Worm (Caenorhabditis elegans): ENCODE measurements around the gene C09G12.17.

Gene C09G12.17

DNA sequence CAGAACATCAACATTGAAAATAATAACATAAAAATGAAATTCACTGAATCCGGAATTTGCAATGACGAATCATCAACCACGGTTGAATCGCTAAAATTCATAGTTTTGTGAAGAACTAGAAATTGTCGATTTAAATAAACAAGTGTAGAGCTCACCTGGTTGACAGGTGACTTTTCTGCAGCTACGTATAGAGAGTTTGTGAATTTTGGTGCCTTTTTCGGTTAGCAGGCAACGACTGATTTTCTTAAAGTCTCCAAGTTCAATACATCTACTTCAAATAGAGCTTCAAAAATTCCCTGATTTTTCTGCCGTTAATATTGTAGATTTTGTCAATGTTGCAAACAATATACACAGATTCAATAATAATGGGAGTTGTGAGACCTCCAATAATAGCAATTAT, 19.1 kb downstream of the C09G12.17 start, which contains the start of gene srz-69:
srz-69 (minus strand) TSS at position 101 of the 400 bp plus-strand sequence.
- TF ChIP-seq ztf-11 (tag; optimal IDR thresholded peaks at IDR 0.05) (no peak), ces-1 (GFP tag; optimal IDR thresholded peaks at IDR 0.05) (no peak)

DNA sequence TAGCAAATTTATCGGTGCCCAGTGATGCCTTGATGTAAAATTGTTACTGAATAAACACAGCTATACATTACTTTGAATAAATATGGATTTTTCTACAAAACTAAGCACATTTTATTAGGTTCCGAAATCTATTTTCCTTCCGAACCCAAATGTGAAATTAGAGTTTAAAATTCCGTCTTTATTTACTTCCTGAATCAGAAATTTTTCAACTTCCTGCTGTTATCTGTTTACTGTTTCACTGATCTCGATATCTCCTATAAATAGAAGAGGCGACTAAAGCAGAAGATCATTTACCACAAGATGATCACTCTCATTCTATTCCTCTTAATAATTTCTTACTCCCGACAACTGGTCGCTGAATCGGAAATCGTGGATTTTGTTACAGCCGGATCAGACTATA, 26.5 kb downstream of the C09G12.17 start, which contains the start of gene F58E2.2:
F58E2.2 (plus strand) TSS at position 301 of the 400 bp plus-strand sequence.
- TF ChIP-seq ham-2 (GFP tag; optimal IDR thresholded peaks at IDR 0.05) (no peak), flh-1 (GFP tag; optimal IDR thresholded peaks at IDR 0.05) (no peak), snpc-4 (tag; optimal IDR thresholded peaks at IDR 0.05) (no peak), nhr-28 (tag; optimal IDR thresholded peaks at IDR 0.05) (no peak), nhr-12 (tag; optimal IDR thresholded peaks at IDR 0.05) (no peak), ceh-83 (GFP tag; optimal IDR thresholded peaks at IDR 0.05) (no peak), cnd-1 (tag; optimal IDR thresholded peaks at IDR 0.05) (no peak)

DNA sequence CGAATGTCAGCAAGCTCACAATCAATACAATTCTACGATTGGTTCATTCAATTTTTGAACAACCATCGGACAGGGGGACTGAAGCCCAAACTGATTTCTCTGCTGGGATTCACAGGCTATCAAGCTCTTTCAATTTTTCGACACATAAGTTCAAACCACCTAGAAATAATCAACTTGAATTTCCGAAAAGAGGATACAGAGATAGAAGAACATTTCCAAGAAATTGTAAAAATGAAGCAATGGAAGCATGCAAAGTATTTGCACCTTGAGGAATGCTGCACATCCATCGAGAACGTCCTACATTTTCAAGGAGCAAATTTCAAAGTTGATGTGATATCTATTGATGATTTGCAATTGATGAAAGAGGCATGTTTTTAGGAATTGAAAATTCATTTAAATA, 28.5 kb downstream of the C09G12.17 start:
- TF ChIP-seq flh-1 (GFP tag; optimal IDR thresholded peaks at IDR 0.05) (no peak), cnd-1 (tag; optimal IDR thresholded peaks at IDR 0.05) (no peak), mls-2 (tag; optimal IDR thresholded peaks at IDR 0.05) (no peak), mep-1 (tag; optimal IDR thresholded peaks at IDR 0.05) (no peak), unc-62 (GFP tag; optimal IDR thresholded peaks at IDR 0.05) (no peak), ceh-39 (tag; optimal IDR thresholded peaks at IDR 0.05) (no peak)

DNA sequence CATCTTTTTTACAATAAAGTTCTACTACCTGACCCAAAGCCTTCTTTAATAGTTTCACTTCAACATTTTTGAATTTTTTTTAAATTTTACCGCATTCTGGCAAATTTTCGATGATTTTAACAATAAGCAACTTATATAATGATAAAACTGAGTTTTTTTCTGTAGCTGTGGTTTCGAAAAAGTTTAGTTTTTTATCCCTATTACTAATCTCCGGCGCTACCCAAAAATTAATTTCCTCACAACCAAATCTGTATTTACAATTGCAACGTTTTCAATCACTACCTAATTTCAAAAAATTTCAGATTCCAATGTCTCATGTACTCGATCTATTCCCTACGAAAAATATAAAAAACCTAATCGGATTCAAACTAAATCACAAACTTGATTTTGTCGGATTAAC, 29.1 kb downstream of the C09G12.17 start, which contains the start of gene F58E2.3:
F58E2.3 (plus strand) TSS at position 301 of the 400 bp plus-strand sequence.
- TF ChIP-seq bed-3 (GFP tag; optimal IDR thresholded peaks at IDR 0.05) (no peak), drap-1 (GFP tag; optimal IDR thresholded peaks at IDR 0.05) (no peak), hlh-1 (tag; optimal IDR thresholded peaks at IDR 0.05) (no peak), zip-8 (tag; optimal IDR thresholded peaks at IDR 0.05) (no peak), nhr-28 (tag; optimal IDR thresholded peaks at IDR 0.05) (no peak), ham-2 (GFP tag; optimal IDR thresholded peaks at IDR 0.05) (no peak), mab-5 (tag; optimal IDR thresholded peaks at IDR 0.05) (no peak), lin-13 (tag; optimal IDR thresholded peaks at IDR 0.05) (no peak), ceh-39 (tag; optimal IDR thresholded peaks at IDR 0.05) (no peak), blmp-1 (tag; optimal IDR thresholded peaks at IDR 0.05) (no peak)

DNA sequence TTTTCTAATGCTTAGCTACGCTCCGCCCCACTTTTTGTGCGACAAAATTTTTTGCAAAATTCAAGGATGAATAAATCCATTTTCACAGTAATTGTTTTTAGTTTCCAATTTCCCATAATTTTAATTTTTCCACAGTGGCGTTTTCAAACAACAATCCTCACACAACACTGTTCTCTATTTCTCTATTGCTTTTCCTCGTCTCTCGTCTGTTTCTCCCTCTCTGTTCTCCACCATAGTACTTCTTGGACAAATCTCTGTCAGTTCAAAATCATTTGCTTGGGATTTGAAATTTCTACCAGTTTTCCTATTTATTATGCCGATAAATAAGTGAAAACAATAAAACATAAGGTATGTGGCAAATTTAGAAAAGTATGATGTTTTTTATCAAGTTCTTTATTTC, 33.0 kb downstream of the C09G12.17 start, which contains the start of gene F58E2.4:
F58E2.4 (plus strand) TSS at position 134 of the 400 bp plus-strand sequence.
- TF ChIP-seq nhr-28 (tag; optimal IDR thresholded peaks at IDR 0.05) (no peak), ham-2 (GFP tag; optimal IDR thresholded peaks at IDR 0.05) (no peak), elt-3 (tag; optimal IDR thresholded peaks at IDR 0.05) (no peak)

DNA sequence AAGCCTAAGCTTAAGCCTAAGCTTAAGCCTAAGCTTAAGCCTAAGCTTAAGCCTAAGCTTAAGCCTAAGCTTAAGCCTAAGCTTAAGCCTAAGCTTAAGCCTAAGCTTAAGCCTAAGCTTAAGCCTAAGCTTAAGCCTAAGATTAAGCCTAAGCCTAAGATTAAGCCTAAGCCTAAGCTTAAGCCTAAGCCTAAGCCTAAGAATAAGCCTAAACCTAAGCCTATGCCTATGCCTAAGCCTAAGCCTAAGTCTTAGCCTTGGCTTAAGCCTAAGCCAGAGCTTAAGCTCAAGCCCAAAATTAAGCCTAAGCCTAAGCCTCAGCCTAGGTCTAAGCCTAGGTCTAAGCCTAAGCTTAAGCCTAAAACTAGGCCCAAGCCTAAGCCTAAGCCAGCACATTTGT, 40.8 kb downstream of the C09G12.17 start:
- TF ChIP-seq ham-2 (GFP tag; optimal IDR thresholded peaks at IDR 0.05): peak; percentile 71

DNA sequence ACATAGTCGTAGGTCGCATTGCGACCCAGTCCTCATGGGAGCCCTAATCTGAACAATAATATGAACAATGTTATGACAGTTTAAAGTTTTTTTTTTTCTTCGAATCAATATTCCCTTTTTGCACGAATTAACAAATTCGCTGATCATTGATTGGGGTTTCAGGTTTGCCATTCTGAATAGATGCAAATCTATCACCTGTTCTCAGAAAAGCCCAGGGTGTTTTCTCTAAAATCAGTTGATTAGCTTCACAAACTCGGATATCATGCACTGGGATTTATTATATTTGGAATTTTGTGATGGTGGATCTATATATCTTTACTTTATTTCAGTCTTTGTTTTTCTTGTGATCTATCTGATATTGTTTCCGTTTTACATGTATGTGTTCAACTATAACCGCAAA, 42.9 kb downstream of the C09G12.17 start, which contains the start of gene srz-23:
srz-23 (plus strand) TSS at position 263 of the 400 bp plus-strand sequence.
- TF ChIP-seq tbx-8 (GFP tag; optimal IDR thresholded peaks at IDR 0.05): no peak
- TF ChIP-seq lin-13 (tag; optimal IDR thresholded peaks at IDR 0.05): no peak
- TF ChIP-seq lin-32 (GFP tag; optimal IDR thresholded peaks at IDR 0.05): no peak
- no peak for TF ChIP-seq drap-1 (GFP tag; optimal IDR thresholded peaks at IDR 0.05)
- TF ChIP-seq ceh-83 (GFP tag; optimal IDR thresholded peaks at IDR 0.05): no peak
- no peak for TF ChIP-seq ceh-39 (tag; optimal IDR thresholded peaks at IDR 0.05)
- TF ChIP-seq mep-1 (tag; optimal IDR thresholded peaks at IDR 0.05): no peak
- TF ChIP-seq ces-1 (GFP tag; optimal IDR thresholded peaks at IDR 0.05): no peak
- TF ChIP-seq nhr-237 (tag; optimal IDR thresholded peaks at IDR 0.05): no peak
- TF ChIP-seq ceh-43 (GFP tag; optimal IDR thresholded peaks at IDR 0.05): no peak
- no peak for TF ChIP-seq unc-62 (GFP tag; optimal IDR thresholded peaks at IDR 0.05)
- no peak for TF ChIP-seq M03D4.4 (tag; optimal IDR thresholded peaks at IDR 0.05)
- TF ChIP-seq zip-8 (tag; optimal IDR thresholded peaks at IDR 0.05): no peak
- TF ChIP-seq blmp-1 (tag; optimal IDR thresholded peaks at IDR 0.05): no peak
- TF ChIP-seq mab-5 (tag; optimal IDR thresholded peaks at IDR 0.05): no peak
- TF ChIP-seq hlh-1 (tag; optimal IDR thresholded peaks at IDR 0.05): no peak
- TF ChIP-seq nhr-76 (tag; optimal IDR thresholded peaks at IDR 0.05): no peak
- TF ChIP-seq elt-3 (tag; optimal IDR thresholded peaks at IDR 0.05): no peak

Data from whole organism, mixed stage, embryonic.